Fruit fly (Drosophila melanogaster) whole organism, embryonic: ENCODE measurements around the gene CG12608.

Experiments
- Abd-B ChIP-seq: fragments of 200-800 bp; sonication (Bioruptor generic); optimal IDR thresholded peaks from 2 replicates; lab custom pipeline; 2018; ENCODE audit warnings: missing biosample characterization, mild to moderate bottlenecking, missing genetic modification characterization, moderate library complexity
- Bgb ChIP-seq: fragments of 200-800 bp; sonication (Bioruptor generic); IDR thresholded peaks from 2 replicates; pipeline ENCODE4 v1.3.6; 2022; ENCODE audit warnings: missing biosample characterization, missing genetic modification characterization; ENCODE audit not compliant: partially characterized antibody
- CG11085 ChIP-seq: fragments of 200-800 bp; sonication (Bioruptor generic); IDR thresholded peaks from 2 replicates; pipeline ENCODE4 v1.3.6; 2022; ENCODE audit warnings: missing biosample characterization, missing genetic modification characterization
- CG12299 ChIP-seq: fragments of 200-800 bp; sonication (Bioruptor generic); optimal IDR thresholded peaks from 2 replicates; lab custom pipeline; 2018; ENCODE audit warnings: missing biosample characterization, mild to moderate bottlenecking, missing genetic modification characterization
- CG12942 ChIP-seq: fragments of 200-800 bp; sonication (Bioruptor generic); optimal IDR thresholded peaks from 3 replicates; lab custom pipeline; 2016; ENCODE audit warnings: missing biosample characterization, missing genetic modification characterization
- CG15479 ChIP-seq: fragments of 200-800 bp; sonication (Bioruptor generic); optimal IDR thresholded peaks from 3 replicates; lab custom pipeline; 2019; ENCODE audit warnings: missing biosample characterization, mild to moderate bottlenecking, missing genetic modification characterization, moderate library complexity
- CG18599 ChIP-seq: fragments of 200-800 bp; sonication (Bioruptor generic); optimal IDR thresholded peaks from 3 replicates; lab custom pipeline; 2017; ENCODE audit warnings: missing biosample characterization, missing genetic modification characterization, mild to moderate bottlenecking, moderate library complexity, missing genetic modification reagents
- CG18619 ChIP-seq: fragments of 200-800 bp; sonication (Bioruptor generic); optimal IDR thresholded peaks from 3 replicates; lab custom pipeline; 2017; ENCODE audit warnings: missing biosample characterization, mild to moderate bottlenecking, missing genetic modification characterization
- CG31365 ChIP-seq: fragments of 200-800 bp; sonication (Bioruptor generic); optimal IDR thresholded peaks from 2 replicates; lab custom pipeline; 2018; ENCODE audit warnings: missing biosample characterization, mild to moderate bottlenecking, missing genetic modification characterization
- CG4424 ChIP-seq: fragments of 200-800 bp; sonication (Bioruptor generic); optimal IDR thresholded peaks from 3 replicates; lab custom pipeline; 2016; ENCODE audit warnings: missing biosample characterization, missing genetic modification characterization
- CG4617 ChIP-seq: fragments of 200-800 bp; sonication (Bioruptor generic); optimal IDR thresholded peaks from 3 replicates; lab custom pipeline; 2016; ENCODE audit warnings: missing biosample characterization, missing genetic modification characterization, borderline replicate concordance
- CG6765 ChIP-seq: fragments of 200-800 bp; sonication (Bioruptor generic); optimal IDR thresholded peaks from 3 replicates; lab custom pipeline; 2017; ENCODE audit warnings: missing biosample characterization, mild to moderate bottlenecking, missing genetic modification characterization
- CG9727 ChIP-seq: fragments of 200-800 bp; sonication (Bioruptor generic); optimal IDR thresholded peaks from 3 replicates; lab custom pipeline; 2017; ENCODE audit warnings: missing biosample characterization, mild to moderate bottlenecking, missing genetic modification characterization
- CTCF ChIP-seq: fragments of 200-800 bp; sonication (Bioruptor generic); optimal IDR thresholded peaks from 2 replicates; lab custom pipeline; 2017; ENCODE audit warnings: missing biosample characterization, mild to moderate bottlenecking, missing genetic modification characterization, moderate library complexity
- CrebB ChIP-seq: fragments of 200-800 bp; sonication (Bioruptor generic); optimal IDR thresholded peaks from 3 replicates; lab custom pipeline; 2018; ENCODE audit warnings: missing biosample characterization, mild to moderate bottlenecking, missing genetic modification characterization
- Deaf1 ChIP-seq: fragments of 200-800 bp; optimal IDR thresholded peaks from 3 replicates; lab custom pipeline; 2019; ENCODE audit warnings: missing biosample characterization, mild to moderate bottlenecking, missing genetic modification characterization, moderate library complexity
- Dp ChIP-seq: fragments of 200-800 bp; sonication (Bioruptor generic); optimal IDR thresholded peaks from 2 replicates; lab custom pipeline; 2018; ENCODE audit warnings: missing biosample characterization, mild to moderate bottlenecking, missing genetic modification characterization, moderate library complexity
- Drgx ChIP-seq: fragments of 200-800 bp; sonication (Bioruptor generic); IDR thresholded peaks from 2 replicates; pipeline ENCODE4 v1.3.6; 2022; ENCODE audit warnings: missing biosample characterization, missing genetic modification characterization
- ERR ChIP-seq: fragments of 200-800 bp; sonication (Bioruptor generic); optimal IDR thresholded peaks from 2 replicates; lab custom pipeline; 2016; ENCODE audit warnings: missing biosample characterization, missing genetic modification characterization
- Gsc ChIP-seq: fragments of 200-800 bp; sonication (Bioruptor generic); IDR thresholded peaks from 2 replicates; pipeline ENCODE4 v1.3.6; 2022; ENCODE audit warnings: missing biosample characterization, missing genetic modification characterization
- Hey ChIP-seq: fragments of 200-800 bp; sonication (Bioruptor generic); optimal IDR thresholded peaks from 3 replicates; lab custom pipeline; 2018; ENCODE audit warnings: missing biosample characterization, mild to moderate bottlenecking, missing genetic modification characterization
- Jarid2 ChIP-seq: fragments of 200-800 bp; sonication (Bioruptor generic); optimal IDR thresholded peaks from 3 replicates; lab custom pipeline; 2017; ENCODE audit warnings: mild to moderate bottlenecking, missing biosample characterization, missing genetic modification reagents, missing genetic modification characterization
- Lhr ChIP-seq: fragments of 200-800 bp; sonication (Bioruptor generic); optimal IDR thresholded peaks from 3 replicates; lab custom pipeline; 2017; ENCODE audit warnings: mild to moderate bottlenecking, missing biosample characterization, missing genetic modification reagents, missing genetic modification characterization
- Lim3 ChIP-seq: fragments of 200-800 bp; sonication (Bioruptor generic); IDR thresholded peaks from 2 replicates; pipeline ENCODE4 v1.3.6; 2022; ENCODE audit warnings: missing biosample characterization, missing genetic modification characterization
- NFAT ChIP-seq: fragments of 200-800 bp; sonication (Bioruptor generic); IDR thresholded peaks from 2 replicates; pipeline ENCODE4 v1.3.6; 2022; ENCODE audit warnings: missing biosample characterization, missing genetic modification characterization
- Side ChIP-seq: fragments of 200-800 bp; sonication (Bioruptor generic); optimal IDR thresholded peaks from 2 replicates; lab custom pipeline; 2016; ENCODE audit warnings: missing biosample characterization, missing genetic modification characterization
- ab ChIP-seq: fragments of 200-800 bp; sonication (Bioruptor generic); optimal IDR thresholded peaks from 2 replicates; lab custom pipeline; 2016; ENCODE audit warnings: missing biosample characterization, missing genetic modification characterization
- abd-A ChIP-seq: fragments of 200-800 bp; sonication (Bioruptor generic); optimal IDR thresholded peaks from 3 replicates; lab custom pipeline; 2019; ENCODE audit warnings: missing biosample characterization, mild to moderate bottlenecking, missing genetic modification characterization, moderate library complexity
- ap ChIP-seq: fragments of 200-800 bp; sonication (Bioruptor generic); IDR thresholded peaks from 2 replicates; pipeline ENCODE4 v1.3.6; 2022; ENCODE audit warnings: missing biosample characterization, missing genetic modification characterization
- ash1 ChIP-seq: fragments of 200-800 bp; sonication (Bioruptor generic); optimal IDR thresholded peaks from 2 replicates; lab custom pipeline; 2018; ENCODE audit warnings: missing biosample characterization, mild to moderate bottlenecking, missing genetic modification characterization
- ato ChIP-seq: fragments of 200-800 bp; sonication (Bioruptor generic); IDR thresholded peaks from 2 replicates; pipeline ENCODE4 v1.3.6; 2022; ENCODE audit warnings: missing biosample characterization, missing genetic modification characterization; ENCODE audit not compliant: partially characterized antibody
- bsh ChIP-seq, 2 experiments: fragments of 200-800 bp; sonication (Bioruptor generic); optimal IDR thresholded peaks; 2 replicates each; lab custom pipeline; 2017 to 2018; ENCODE audit warnings: mild to moderate bottlenecking in 2 of 2, missing biosample characterization in 2 of 2, missing genetic modification characterization in 2 of 2, moderate library complexity in 1 of 2
- corto ChIP-seq: fragments of 200-800 bp; sonication (Bioruptor generic); optimal IDR thresholded peaks from 2 replicates; lab custom pipeline; 2016; ENCODE audit warnings: missing biosample characterization, mild to moderate bottlenecking, missing genetic modification characterization, moderate library complexity
- cwo ChIP-seq: fragments of 200-800 bp; sonication (Bioruptor generic); optimal IDR thresholded peaks from 3 replicates; lab custom pipeline; 2017; ENCODE audit warnings: missing biosample characterization, missing genetic modification characterization, mild to moderate bottlenecking, moderate library complexity, missing genetic modification reagents
- dysf ChIP-seq: fragments of 200-800 bp; sonication (Bioruptor generic); IDR thresholded peaks from 3 replicates; pipeline ENCODE4 v1.3.6; 2022; ENCODE audit warnings: missing biosample characterization, missing genetic modification characterization
- emc ChIP-seq: fragments of 200-800 bp; sonication (Bioruptor generic); optimal IDR thresholded peaks from 2 replicates; lab custom pipeline; 2016; ENCODE audit warnings: missing biosample characterization, missing genetic modification characterization
- fd96Cb ChIP-seq: fragments of 200-800 bp; sonication (Bioruptor generic); optimal IDR thresholded peaks from 2 replicates; lab custom pipeline; 2018; ENCODE audit warnings: missing biosample characterization, mild to moderate bottlenecking, missing genetic modification characterization, moderate library complexity
- h ChIP-seq: fragments of >200 bp; optimal IDR thresholded peaks from 2 replicates; lab custom pipeline; 2017
- jumu ChIP-seq: fragments of 200-800 bp; sonication (Bioruptor generic); optimal IDR thresholded peaks from 3 replicates; lab custom pipeline; 2016; ENCODE audit warnings: missing biosample characterization, missing genetic modification characterization
- ken ChIP-seq: fragments of 200-800 bp; sonication (Bioruptor generic); IDR thresholded peaks from 3 replicates; pipeline ENCODE4 v1.3.6; 2022; ENCODE audit warnings: missing biosample characterization, missing genetic modification characterization
- sisA ChIP-seq: fragments of 200-800 bp; sonication (Bioruptor generic); IDR thresholded peaks from 2 replicates; pipeline ENCODE4 v1.3.6; 2022; ENCODE audit warnings: missing biosample characterization, missing genetic modification characterization
- sna ChIP-seq: fragments of 200-800 bp; sonication (Bioruptor generic); IDR thresholded peaks from 2 replicates; pipeline ENCODE4 v1.3.6; 2022; ENCODE audit warnings: missing biosample characterization, missing genetic modification characterization; ENCODE audit not compliant: partially characterized antibody
- sob ChIP-seq: fragments of 200-800 bp; sonication (Bioruptor generic); IDR thresholded peaks from 2 replicates; pipeline ENCODE4 v1.3.6; 2022; ENCODE audit warnings: missing biosample characterization, missing genetic modification characterization
- z ChIP-seq: fragments of 200-800 bp; sonication (Bioruptor generic); IDR thresholded peaks from 3 replicates; pipeline ENCODE4 v1.3.6; 2022; ENCODE audit warnings: missing biosample characterization, missing genetic modification characterization

The CG12608 gene

DNA sequence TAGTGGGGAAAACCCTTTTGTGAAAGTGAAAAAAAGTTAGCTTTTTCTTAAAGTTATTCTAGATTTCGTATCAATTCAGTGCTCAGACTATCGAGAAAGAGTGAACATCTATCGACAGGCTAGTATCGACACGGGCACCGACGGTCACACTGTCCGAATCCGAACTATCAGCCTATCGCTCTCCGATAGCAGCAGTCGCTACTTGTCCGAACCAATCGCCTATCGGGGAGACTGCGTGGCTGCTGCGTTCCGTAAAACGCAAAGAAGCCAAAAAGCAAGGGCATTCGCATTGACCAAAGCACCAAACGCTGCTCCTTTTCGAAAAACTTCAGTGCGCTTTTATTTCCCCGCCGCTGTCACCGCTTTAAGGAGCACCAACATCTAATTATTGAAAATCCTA, 25.1 kb downstream of the CG12608 start, which contains the start of gene Top1 (continued):
- TF ChIP-seq Jarid2 (no peak), CG15479 (GFP tag; lab: Kevin White, UChicago) (no peak), CG18599 (GFP tag; lab: Kevin White, UChicago) (no peak), CG18619 (GFP tag; lab: Kevin White, UChicago) (peak; percentile 12), CTCF (GFP tag; lab: Kevin White, UChicago) (no peak), ap (GFP tag; lab: Robert Waterston, UW) (no peak), CG9727 (no peak), CG6765 (GFP tag; lab: Kevin White, UChicago) (peak; percentile 29), CG12942 (GFP tag; lab: Kevin White, UChicago) (peak; percentile 12), Bgb (peak; percentile 99), Gsc (GFP tag; lab: Robert Waterston, UW) (no peak), fd96Cb (tag; lab: Kevin White, UChicago) (no peak), sna (peak; percentile 86), Abd-B (GFP tag; lab: Kevin White, UChicago) (no peak), CrebB (tag; lab: Kevin White, UChicago) (no peak), z (GFP tag; lab: Robert Waterston, UW) (no peak), Hey (tag; lab: Kevin White, UChicago) (no peak), CG4424 (GFP tag; lab: Kevin White, UChicago) (no peak), jumu (GFP tag; lab: Kevin White, UChicago) (peak; percentile 19), Deaf1 (tag; lab: Kevin White, UChicago) (peak; percentile 36), cwo (no peak), NFAT (peak; percentile 72), Dp (GFP tag; lab: Kevin White, UChicago) (peak; percentile 31), bsh (GFP tag; optimal IDR thresholded peaks at IDR 0.05; lab: Kevin White, UChicago) (no peak), CG11085 (GFP tag; lab: Robert Waterston, UW) (peak; percentile 43; the same call in 1 of the 2 replicates), ab (GFP tag; lab: Kevin White, UChicago) (no peak), Drgx (GFP tag; lab: Robert Waterston, UW) (no peak), CG12299 (tag; lab: Kevin White, UChicago) (no peak), ERR (GFP tag; lab: Kevin White, UChicago) (no peak), ato (GFP tag; lab: Robert Waterston, UW) (peak; percentile 97), Lhr (GFP tag; lab: Kevin White, UChicago) (peak; percentile 16), CG4617 (GFP tag; lab: Kevin White, UChicago) (peak; percentile 27), sob (GFP tag; lab: Robert Waterston, UW) (peak; percentile 56), h (no peak), abd-A (no peak), ash1 (GFP tag; lab: Kevin White, UChicago) (no peak), corto (GFP tag; lab: Kevin White, UChicago) (no peak), CG31365 (tag; lab: Kevin White, UChicago) (no peak), ken (GFP tag; lab: Robert Waterston, UW) (peak; percentile 50; the same call in 1 of the 3 replicates), dysf (GFP tag; lab: Robert Waterston, UW) (peak; percentile 32; the same call in 1 of the 3 replicates), sisA (GFP tag; lab: Robert Waterston, UW) (0 out of 2 replicates have a peak, but pooled peaks have one; percentile 22), Lim3 (no peak), Side (peak; percentile 48), emc (no peak)
